Fruit fly (Drosophila melanogaster): ENCODE data around the gene elm.
A peak's percentile ranks its signal among the peaks of the same experiment; 100 is the strongest.

The elm gene

DNA sequence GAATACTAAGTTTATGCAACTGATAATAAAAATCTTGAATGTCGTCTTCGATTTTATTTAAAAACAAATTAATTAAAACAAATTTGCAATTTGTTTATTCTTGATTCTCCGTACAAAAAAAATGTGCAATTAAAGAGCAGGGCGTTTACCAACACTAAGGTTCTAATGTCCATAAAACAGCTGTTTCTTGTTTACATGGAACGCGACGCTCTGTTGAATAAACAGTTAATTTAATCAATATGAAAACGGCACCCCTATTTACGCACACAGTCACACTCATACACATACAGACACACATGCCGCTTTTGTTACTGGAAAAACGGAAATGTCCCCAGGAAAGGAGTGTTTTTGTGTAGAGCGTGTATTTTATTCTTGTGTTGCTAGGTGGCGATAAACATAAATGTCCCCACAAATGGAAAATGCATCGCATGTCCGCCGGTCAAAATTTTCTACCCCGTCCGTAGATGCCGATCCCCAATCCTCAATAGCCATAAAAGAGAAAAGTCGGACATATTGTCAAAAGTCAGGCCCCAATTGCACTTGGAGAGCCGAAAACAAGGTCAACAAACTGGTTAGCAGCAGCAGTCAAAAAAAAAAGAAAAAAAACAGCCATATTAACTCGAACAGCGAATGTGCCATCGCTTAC is 31.6 kb downstream of the elm start (continued):
- peak; percentile 90 for TF ChIP-seq CG7987 (GFP tag; optimal IDR thresholded peaks at IDR 0.05)
- TF ChIP-seq CG10274 (GFP tag; optimal IDR thresholded peaks at IDR 0.05), result peak; percentile 11
- TF ChIP-seq trh (GFP tag; optimal IDR thresholded peaks at IDR 0.05), result peak; percentile 37
- no peak for TF ChIP-seq jigr1 (GFP tag; IDR thresholded peaks at IDR 0.05)
- peak; percentile 72 for TF ChIP-seq Spps (tag; optimal IDR thresholded peaks at IDR 0.05)
- no peak for TF ChIP-seq ro (GFP tag; IDR thresholded peaks at IDR 0.05)
- TF ChIP-seq sens-2 (GFP tag; IDR thresholded peaks at IDR 0.05), result no peak
- TF ChIP-seq Ravus (GFP tag; IDR thresholded peaks at IDR 0.05), result no peak
- TF ChIP-seq bigmax (GFP tag; optimal IDR thresholded peaks at IDR 0.05), result peak; percentile 62
- TF ChIP-seq CG8281 (tag; optimal IDR thresholded peaks at IDR 0.05), result peak; percentile 64
- TF ChIP-seq CG10543 (GFP tag; optimal IDR thresholded peaks at IDR 0.05), result peak; percentile 90
- peak; percentile 64 for TF ChIP-seq CG8944 (GFP tag; optimal IDR thresholded peaks at IDR 0.05)
- no peak for TF ChIP-seq Xrp1 (GFP tag; IDR thresholded peaks at IDR 0.05)
- no peak for TF ChIP-seq CG9215 (GFP tag; IDR thresholded peaks at IDR 0.05)
- no peak for TF ChIP-seq Ptx1 (GFP tag; IDR thresholded peaks at IDR 0.05)
- no peak for TF ChIP-seq Ets65A (GFP tag)
- TF ChIP-seq Oaz (GFP tag; IDR thresholded peaks at IDR 0.05), result no peak
- no peak for TF ChIP-seq CG43689 (GFP tag; IDR thresholded peaks at IDR 0.05)
- TF ChIP-seq tin (GFP tag; optimal IDR thresholded peaks at IDR 0.05), result peak; percentile 56
- no peak for TF ChIP-seq CG17361 (GFP tag; IDR thresholded peaks at IDR 0.05)
- peak; percentile 81 for TF ChIP-seq Fer3 (tag; optimal IDR thresholded peaks at IDR 0.05)
- peak; percentile 97 for TF ChIP-seq CG10267 (tag; optimal IDR thresholded peaks at IDR 0.05)
- TF ChIP-seq org-1 (GFP tag; optimal IDR thresholded peaks at IDR 0.05), result peak; percentile 69
- TF ChIP-seq CG10147 (GFP tag; optimal IDR thresholded peaks at IDR 0.05), result peak; percentile 65
- TF ChIP-seq CG17385 (GFP tag; optimal IDR thresholded peaks at IDR 0.05), result peak; percentile 71
- TF ChIP-seq CG16813 (GFP tag; IDR thresholded peaks at IDR 0.05; ENCODE audit: partially characterized antibody), result no peak
- TF ChIP-seq CG17328 (GFP tag; IDR thresholded peaks at IDR 0.05), result no peak
- no peak for TF ChIP-seq Atf6 (GFP tag; IDR thresholded peaks at IDR 0.05)
- peak; percentile 86 for TF ChIP-seq CG34376 (GFP tag; optimal IDR thresholded peaks at IDR 0.05)
- TF ChIP-seq zfh2 (GFP tag; optimal IDR thresholded peaks at IDR 0.05), result no peak
- TF ChIP-seq ap (GFP tag; IDR thresholded peaks at IDR 0.05), result no peak
- TF ChIP-seq Rfx (GFP tag; IDR thresholded peaks at IDR 0.05), result no peak
- TF ChIP-seq toy (GFP tag; IDR thresholded peaks at IDR 0.05), result no peak
- peak; percentile 64 for TF ChIP-seq CG15011 (GFP tag; optimal IDR thresholded peaks at IDR 0.05)
- TF ChIP-seq CG7928 (GFP tag; optimal IDR thresholded peaks at IDR 0.05), result no peak
- TF ChIP-seq TFAM (GFP tag; optimal IDR thresholded peaks at IDR 0.05), result peak; percentile 9
- TF ChIP-seq CG2129 (GFP tag; IDR thresholded peaks at IDR 0.05; ENCODE audit: partially characterized antibody), result no peak
- TF ChIP-seq tup (GFP tag; optimal IDR thresholded peaks at IDR 0.05), result peak; percentile 65
- peak; percentile 75 for TF ChIP-seq NK7.1 (GFP tag; optimal IDR thresholded peaks at IDR 0.05)
- TF ChIP-seq CG2889 (GFP tag; IDR thresholded peaks at IDR 0.05), result no peak
- peak; percentile 90 for TF ChIP-seq mirr (GFP tag; optimal IDR thresholded peaks at IDR 0.05)
- TF ChIP-seq Asciz (GFP tag; optimal IDR thresholded peaks at IDR 0.05), result peak; percentile 91
- TF ChIP-seq bsh (GFP tag; optimal IDR thresholded peaks at IDR 0.05), result peak; percentile 11 to 82
- peak; percentile 75 for TF ChIP-seq CG12219 (GFP tag; optimal IDR thresholded peaks at IDR 0.05)
- no peak for TF ChIP-seq pita (GFP tag; optimal IDR thresholded peaks at IDR 0.05)
- TF ChIP-seq Nf-YB (GFP tag; optimal IDR thresholded peaks at IDR 0.05), result peak; percentile 63
- no peak for TF ChIP-seq Dbx (GFP tag; IDR thresholded peaks at IDR 0.05)
- no peak for TF ChIP-seq nerfin-2 (GFP tag; IDR thresholded peaks at IDR 0.05; ENCODE audit: partially characterized antibody)
- no peak for TF ChIP-seq gce (GFP tag; IDR thresholded peaks at IDR 0.05)
- TF ChIP-seq Sox100B (GFP tag; optimal IDR thresholded peaks at IDR 0.05), result peak; percentile 81
- TF ChIP-seq HmgD (GFP tag; optimal IDR thresholded peaks at IDR 0.05), result peak; percentile 47

Measured in whole organism, embryonic.